Worm (Caenorhabditis elegans) whole organism, L1 larva: ENCODE data around the gene ham-3.
A peak's percentile ranks its signal among the peaks of the same experiment; 100 is the strongest.

Experiments
- C16A3.4 ChIP-seq: fragments of 150-350 bp; optimal IDR thresholded peaks from 2 replicates; lab custom pipeline; 2014; ENCODE audit warnings: missing biosample characterization, missing genetic modification characterization
- C34B4.2 ChIP-seq: sonication (generic microtip); optimal IDR thresholded peaks from 2 replicates; lab custom pipeline; 2017; ENCODE audit warnings: mild to moderate bottlenecking, missing genetic modification characterization, missing compliant biosample characterization
- F16B12.6 ChIP-seq: fragments of 150-350 bp; optimal IDR thresholded peaks from 2 replicates; lab custom pipeline; 2014; ENCODE audit warnings: missing biosample characterization, missing genetic modification characterization
- aha-1 ChIP-seq: fragments of 150-350 bp; optimal IDR thresholded peaks from 2 replicates; lab custom pipeline; 2014; ENCODE audit warnings: missing biosample characterization, missing genetic modification characterization
- alr-1 ChIP-seq: fragments of 200-800 bp; sonication (Bioruptor generic); optimal IDR thresholded peaks from 2 replicates; lab custom pipeline; 2018; ENCODE audit warnings: borderline replicate concordance, mild to moderate bottlenecking, missing genetic modification characterization, missing compliant biosample characterization
- ceh-63 ChIP-seq: fragments of 200-800 bp; sonication (Bioruptor generic); optimal IDR thresholded peaks from 2 replicates; lab custom pipeline; 2018; ENCODE audit warnings: mild to moderate bottlenecking, missing genetic modification characterization, missing compliant biosample characterization
- ceh-82 ChIP-seq, 3 experiments: fragments of 150-350 bp in 1 of 3; sonication (generic microtip) in 2 of 3; optimal IDR thresholded peaks; 2 replicates each; lab custom pipeline; 2014 to 2017; ENCODE audit warnings: missing biosample characterization in 3 of 3, missing genetic modification characterization in 3 of 3
- ceh-88 ChIP-seq: fragments of 200-800 bp; sonication (Bioruptor generic); IDR thresholded peaks from 2 replicates; pipeline ENCODE4 v1.3.6; 2022; ENCODE audit warnings: missing genetic modification characterization, missing compliant biosample characterization
- ceh-90 ChIP-seq: sonication (generic microtip); optimal IDR thresholded peaks from 2 replicates; lab custom pipeline; 2016; ENCODE audit warnings: missing genetic modification characterization, missing compliant biosample characterization
- ces-1 ChIP-seq: fragments of 150-350 bp; optimal IDR thresholded peaks from 2 replicates; lab custom pipeline; 2014; ENCODE audit warnings: missing biosample characterization, missing genetic modification reagents, missing genetic modification characterization
- dsc-1 ChIP-seq: sonication (generic microtip); optimal IDR thresholded peaks from 2 replicates; lab custom pipeline; 2016; ENCODE audit warnings: mild to moderate bottlenecking, missing genetic modification characterization, missing compliant biosample characterization
- efl-1 ChIP-seq, 4 experiments: fragments of 150-350 bp; optimal IDR thresholded peaks in 3 of 4; peaks in 1 of 4; 1 replicate in 1 of 4; 2 replicates in 3 of 4; lab custom pipeline; 2014; ENCODE audit warnings: missing biosample characterization in 2 of 4, missing genetic modification characterization in 2 of 4, missing genetic modification reagents in 2 of 4
- egl-27 ChIP-seq, 2 experiments: fragments of 150-350 bp in 1 of 2; sonication (generic microtip); optimal IDR thresholded peaks; 3 replicates each; lab custom pipeline; 2017 to 2018; ENCODE audit warnings: missing biosample characterization in 2 of 2, missing genetic modification characterization in 2 of 2, missing genetic modification reagents in 2 of 2
- elt-2 ChIP-seq: sonication (generic microtip); optimal IDR thresholded peaks from 2 replicates; lab custom pipeline; 2016; ENCODE audit warnings: missing genetic modification characterization, mild to moderate bottlenecking, inconsistent platforms, missing compliant biosample characterization, missing genetic modification reagents
- elt-3 ChIP-seq, 6 experiments: fragments of 150-350 bp in 1 of 6; sonication (generic microtip); optimal IDR thresholded peaks; 2 replicates each; lab custom pipeline; 2017 to 2018; ENCODE audit warnings: missing biosample characterization in 6 of 6, missing genetic modification characterization in 6 of 6, inconsistent platforms in 1 of 6
- fkh-4 ChIP-seq: sonication (generic microtip); optimal IDR thresholded peaks from 2 replicates; lab custom pipeline; 2016; ENCODE audit warnings: missing compliant biosample characterization, missing genetic modification characterization, borderline replicate concordance
- fkh-8 ChIP-seq: sonication (generic microtip); optimal IDR thresholded peaks from 2 replicates; lab custom pipeline; 2016; ENCODE audit warnings: mild to moderate bottlenecking, missing genetic modification characterization, missing compliant biosample characterization
- hlh-17 ChIP-seq: fragments of 200-800 bp; sonication (Bioruptor generic); optimal IDR thresholded peaks from 2 replicates; lab custom pipeline; 2018; ENCODE audit warnings: missing genetic modification characterization, mild to moderate bottlenecking, missing compliant biosample characterization, moderate library complexity, borderline replicate concordance
- hlh-4 ChIP-seq: sonication (generic microtip); optimal IDR thresholded peaks from 2 replicates; lab custom pipeline; 2016; ENCODE audit warnings: mild to moderate bottlenecking, missing genetic modification characterization, missing compliant biosample characterization
- hpl-2 ChIP-seq: fragments of 150-350 bp; optimal IDR thresholded peaks from 2 replicates; lab custom pipeline; 2014; ENCODE audit warnings: missing biosample characterization, missing genetic modification reagents, missing genetic modification characterization
- irx-1 ChIP-seq: sonication (generic microtip); optimal IDR thresholded peaks from 2 replicates; lab custom pipeline; 2016; ENCODE audit warnings: missing genetic modification characterization, missing compliant biosample characterization
- isw-1 ChIP-seq: fragments of 200-800 bp; sonication (Bioruptor generic); IDR thresholded peaks from 2 replicates; pipeline ENCODE4 v1.3.6; 2022; ENCODE audit warnings: missing genetic modification characterization, missing compliant biosample characterization
- lin-13 ChIP-seq: fragments of 150-350 bp; optimal IDR thresholded peaks from 2 replicates; lab custom pipeline; 2014; ENCODE audit warnings: missing biosample characterization, missing genetic modification reagents, missing genetic modification characterization
- lin-15B ChIP-seq: fragments of 150-350 bp; sonication (generic microtip); optimal IDR thresholded peaks from 3 replicates; lab custom pipeline; 2014; ENCODE audit warnings: missing biosample characterization, missing genetic modification characterization
- lir-3 ChIP-seq: sonication (generic microtip); optimal IDR thresholded peaks from 2 replicates; lab custom pipeline; 2016; ENCODE audit warnings: mild to moderate bottlenecking, missing genetic modification characterization, moderate library complexity, missing compliant biosample characterization; ENCODE audit not compliant: poor library complexity
- lsy-2 ChIP-seq, 2 experiments: fragments of 150-350 bp; optimal IDR thresholded peaks; 2 replicates each; lab custom pipeline; 2014; ENCODE audit warnings: missing biosample characterization in 2 of 2, missing genetic modification characterization in 2 of 2
- mab-9 ChIP-seq: fragments of 200-800 bp; sonication (Bioruptor generic); IDR thresholded peaks from 2 replicates; pipeline ENCODE4 v1.3.6; 2022; ENCODE audit warnings: missing genetic modification reagents, missing genetic modification characterization, missing compliant biosample characterization
- nhr-11 ChIP-seq: fragments of 150-350 bp; optimal IDR thresholded peaks from 2 replicates; lab custom pipeline; 2014; ENCODE audit warnings: missing biosample characterization, missing genetic modification characterization
- nhr-19 ChIP-seq: fragments of 200-800 bp; sonication (Bioruptor generic); conservative IDR thresholded peaks from 2 replicates; pipeline ENCODE4 v1.3.6; 2022; ENCODE audit warnings: missing genetic modification characterization, missing compliant biosample characterization
- nhr-20 ChIP-seq: sonication (generic microtip); optimal IDR thresholded peaks from 2 replicates; lab custom pipeline; 2016; ENCODE audit warnings: mild to moderate bottlenecking, missing genetic modification characterization, missing compliant biosample characterization
- nhr-237 ChIP-seq: fragments of 150-350 bp; optimal IDR thresholded peaks from 2 replicates; lab custom pipeline; 2014; ENCODE audit warnings: missing biosample characterization, missing genetic modification characterization
- nhr-47 ChIP-seq: sonication (generic microtip); optimal IDR thresholded peaks from 2 replicates; lab custom pipeline; 2016; ENCODE audit warnings: mild to moderate bottlenecking, missing genetic modification characterization, moderate library complexity, missing compliant biosample characterization
- nhr-71 ChIP-seq: sonication (generic microtip); optimal IDR thresholded peaks from 2 replicates; lab custom pipeline; 2016; ENCODE audit warnings: mild to moderate bottlenecking, missing genetic modification characterization, moderate library complexity, missing compliant biosample characterization
- nhr-77 ChIP-seq: fragments of 150-350 bp; optimal IDR thresholded peaks from 2 replicates; lab custom pipeline; 2014; ENCODE audit warnings: missing biosample characterization, missing genetic modification characterization
- nhr-85 ChIP-seq: sonication (generic microtip); peaks from one replicate; lab custom pipeline; 2016; ENCODE audit warnings: missing genetic modification characterization, inconsistent platforms, missing compliant biosample characterization
- nhr-90 ChIP-seq: sonication (generic microtip); optimal IDR thresholded peaks from 2 replicates; lab custom pipeline; 2016; ENCODE audit warnings: mild to moderate bottlenecking, missing genetic modification characterization, missing compliant biosample characterization; ENCODE audit not compliant: poor library complexity
- pqm-1 ChIP-seq: sonication (generic microtip); optimal IDR thresholded peaks from 3 replicates; lab custom pipeline; 2017; ENCODE audit warnings: missing biosample characterization, missing genetic modification characterization
- rnt-1 ChIP-seq: sonication (generic microtip); optimal IDR thresholded peaks from 2 replicates; lab custom pipeline; 2016; ENCODE audit warnings: mild to moderate bottlenecking, missing genetic modification characterization, moderate library complexity, missing compliant biosample characterization
- skn-1 ChIP-seq: fragments of 150-350 bp; optimal IDR thresholded peaks from 2 replicates; lab custom pipeline; 2014; ENCODE audit warnings: missing biosample characterization, missing genetic modification characterization
- snpc-4 ChIP-seq: fragments of 150-350 bp; optimal IDR thresholded peaks from 2 replicates; lab custom pipeline; 2014; ENCODE audit warnings: missing biosample characterization, missing genetic modification characterization
- sox-4 ChIP-seq: sonication (generic microtip); optimal IDR thresholded peaks from 2 replicates; lab custom pipeline; 2016; ENCODE audit warnings: missing genetic modification characterization, missing compliant biosample characterization
- sptf-1 ChIP-seq: fragments of 150-350 bp; optimal IDR thresholded peaks from 2 replicates; lab custom pipeline; 2014; ENCODE audit warnings: missing biosample characterization, missing genetic modification characterization
- sup-37 ChIP-seq: fragments of 200-800 bp; sonication (Bioruptor generic); optimal IDR thresholded peaks from 2 replicates; lab custom pipeline; 2018; ENCODE audit warnings: mild to moderate bottlenecking, missing genetic modification characterization, missing compliant biosample characterization
- swsn-7 ChIP-seq: sonication (generic microtip); optimal IDR thresholded peaks from 2 replicates; lab custom pipeline; 2016; ENCODE audit warnings: missing genetic modification characterization, missing compliant biosample characterization
- tbx-2 ChIP-seq: sonication (generic microtip); optimal IDR thresholded peaks from 2 replicates; lab custom pipeline; 2016; ENCODE audit warnings: missing genetic modification characterization, missing compliant biosample characterization
- unc-30 ChIP-seq: sonication (generic microtip); optimal IDR thresholded peaks from 2 replicates; lab custom pipeline; 2017; ENCODE audit warnings: missing biosample characterization, missing genetic modification characterization
- unc-62 ChIP-seq: fragments of 150-350 bp; optimal IDR thresholded peaks from 2 replicates; lab custom pipeline; 2014; ENCODE audit warnings: missing biosample characterization, missing genetic modification reagents, missing genetic modification characterization
- unc-98 ChIP-seq: fragments of 200-800 bp; sonication (Bioruptor generic); IDR thresholded peaks from 2 replicates; pipeline ENCODE4 v1.3.6; 2022; ENCODE audit warnings: missing genetic modification characterization, missing compliant biosample characterization
- ztf-11 ChIP-seq, 2 experiments: sonication (generic microtip); optimal IDR thresholded peaks; 2 replicates each; lab custom pipeline; 2016 to 2017; ENCODE audit warnings: missing genetic modification characterization in 2 of 2, missing biosample characterization in 1 of 2, missing compliant biosample characterization in 1 of 2

ham-3 gene

ce11 chrIII:10118818-10119217 is 1.8 kb upstream of the ham-3 start, which contains the start of gene ZK1128.3:
Gene ZK1128.3 (minus strand): TSS chrIII:10118918.
- no peak for TF ChIP-seq hlh-4 (tag; lab: Kevin White, UChicago)
- no peak for TF ChIP-seq unc-62 (GFP tag; lab: Kevin White, UChicago)
- no peak for TF ChIP-seq sup-37
- TF ChIP-seq sptf-1 (tag; lab: Kevin White, UChicago): no peak
- no peak for TF ChIP-seq nhr-85 (tag; lab: Kevin White, UChicago)
- TF ChIP-seq elt-2 (tag; lab: Kevin White, UChicago): no peak
- no peak for TF ChIP-seq irx-1 (tag; lab: Kevin White, UChicago)
- no peak for TF ChIP-seq ces-1 (GFP tag; lab: Kevin White, UChicago)
- TF ChIP-seq skn-1 (tag; lab: Kevin White, UChicago): no peak
- TF ChIP-seq nhr-237 (tag; lab: Kevin White, UChicago): no peak
- TF ChIP-seq F16B12.6: no peak
- no peak for TF ChIP-seq alr-1
- TF ChIP-seq unc-30 (tag; lab: Kevin White, UChicago): no peak

- TF ChIP-seq egl-27 (tag; optimal IDR thresholded peaks at IDR 0.05; lab: Kevin White, UChicago) (no peak), F16B12.6 (no peak), unc-98 (GFP tag; lab: Robert Waterston, UW) (peak; percentile 72), elt-2 (tag; lab: Kevin White, UChicago) (no peak), rnt-1 (tag; lab: Kevin White, UChicago) (peak; percentile 85), swsn-7 (tag; lab: Kevin White, UChicago) (peak; percentile 65), lir-3 (peak; percentile 71), ceh-63 (GFP tag; lab: Kevin White, UChicago) (no peak), lin-13 (GFP tag; lab: Kevin White, UChicago) (peak; percentile 53), fkh-8 (tag; lab: Kevin White, UChicago) (peak; percentile 56), nhr-71 (tag; lab: Kevin White, UChicago) (peak; percentile 81), nhr-20 (peak; percentile 36), nhr-47 (tag; lab: Kevin White, UChicago) (peak; percentile 72), pqm-1 (tag; lab: Kevin White, UChicago) (no peak), C34B4.2 (no peak), elt-3 (tag; optimal IDR thresholded peaks at IDR 0.05; lab: Kevin White, UChicago) (no peak), hpl-2 (GFP tag; lab: Kevin White, UChicago) (no peak), sup-37 (no peak), aha-1 (no peak), ceh-90 (tag; lab: Kevin White, UChicago) (no peak), lin-15B (tag; lab: Kevin White, UChicago) (peak; percentile 64), nhr-85 (tag; lab: Kevin White, UChicago) (no peak), irx-1 (tag; lab: Kevin White, UChicago) (no peak), mab-9 (GFP tag; lab: Robert Waterston, UW) (peak; percentile 58; the same call in 1 of the 2 replicates), nhr-90 (tag; lab: Kevin White, UChicago) (peak; percentile 31), isw-1 (GFP tag; lab: Robert Waterston, UW) (peak; percentile 78), C16A3.4 (tag; lab: Kevin White, UChicago) (no peak), ceh-88 (GFP tag; lab: Robert Waterston, UW) (peak; percentile 35; the same call in 1 of the 2 replicates), dsc-1 (tag; lab: Kevin White, UChicago) (peak; percentile 71), efl-1 (optimal IDR thresholded peaks at IDR 0.05; lab: Kevin White, UChicago) (peak; percentile 69 to 81), efl-1 (GFP tag; optimal IDR thresholded peaks at IDR 0.05 in 1 of 2; lab: Kevin White, UChicago) (peak; percentile 47 to 80), fkh-4 (tag; lab: Kevin White, UChicago) (peak; percentile 29), ceh-82 (tag; optimal IDR thresholded peaks at IDR 0.05; lab: Kevin White, UChicago) (peak; percentile 34 to 53 (median 46)), hlh-4 (tag; lab: Kevin White, UChicago) (no peak), ztf-11 (tag; optimal IDR thresholded peaks at IDR 0.05; lab: Kevin White, UChicago) (peak in 1 of 2 experiments; percentile 67), snpc-4 (tag; lab: Kevin White, UChicago) (no peak), nhr-77 (tag; lab: Kevin White, UChicago) (no peak), tbx-2 (peak; percentile 59), nhr-19 (GFP tag; lab: Robert Waterston, UW) (peak; percentile 61), lsy-2 (tag; optimal IDR thresholded peaks at IDR 0.05; lab: Kevin White, UChicago) (peak; percentile 43 to 55), hlh-17 (GFP tag; lab: Kevin White, UChicago) (no peak), nhr-11 (tag; lab: Kevin White, UChicago) (no peak), sox-4 (tag; lab: Kevin White, UChicago) (no peak)
Observed at ce11 chrIII:10123586-10124233, 3.1 kb downstream of the ham-3 start, which contains the start of gene ttll-4. Gene ttll-4 (plus strand): TSS chrIII:10124183.
